Fruit fly (Drosophila melanogaster) whole organism, embryonic: Measurements from ENCODE around the gene CG12560.
A peak's percentile ranks its signal among the peaks of the same experiment; 100 is the strongest.

Experiments used
- Abd-B ChIP-seq: fragments of 200-800 bp; sonication (Bioruptor generic); optimal IDR thresholded peaks from 2 replicates; lab custom pipeline; 2018; ENCODE audit warnings: missing biosample characterization, mild to moderate bottlenecking, missing genetic modification characterization, moderate library complexity
- B-H2 ChIP-seq: fragments of 200-800 bp; sonication (Bioruptor generic); optimal IDR thresholded peaks from 2 replicates; lab custom pipeline; 2018; ENCODE audit warnings: missing biosample characterization, mild to moderate bottlenecking, missing genetic modification characterization
- CG1024 ChIP-seq: fragments of 200-800 bp; sonication (Bioruptor generic); IDR thresholded peaks from 2 replicates; pipeline ENCODE4 v1.3.6; 2022; ENCODE audit warnings: missing biosample characterization, missing genetic modification characterization
- CG11093 ChIP-seq: fragments of 200-800 bp; sonication (Bioruptor generic); IDR thresholded peaks from 3 replicates; pipeline ENCODE4 v1.3.6; 2022; ENCODE audit warnings: missing biosample characterization, missing genetic modification characterization
- CG11247 ChIP-seq: fragments of 200-800 bp; sonication (Bioruptor generic); IDR thresholded peaks from 2 replicates; pipeline ENCODE4 v1.3.6; 2022; ENCODE audit warnings: missing biosample characterization, missing genetic modification characterization
- CG11398 ChIP-seq: fragments of 200-800 bp; sonication (Bioruptor generic); optimal IDR thresholded peaks from 2 replicates; lab custom pipeline; 2016; ENCODE audit warnings: missing biosample characterization, missing genetic modification characterization
- CG1233 ChIP-seq: fragments of 200-800 bp; sonication (Bioruptor generic); optimal IDR thresholded peaks from 4 replicates; lab custom pipeline; 2018; ENCODE audit warnings: missing biosample characterization, mild to moderate bottlenecking, missing genetic modification characterization
- CG13296 ChIP-seq: fragments of 200-800 bp; sonication (Bioruptor generic); optimal IDR thresholded peaks from 3 replicates; lab custom pipeline; 2018; ENCODE audit warnings: missing biosample characterization, mild to moderate bottlenecking, missing genetic modification characterization
- CG13424 ChIP-seq: fragments of 200-800 bp; sonication (Bioruptor generic); optimal IDR thresholded peaks from 2 replicates; lab custom pipeline; 2019; ENCODE audit warnings: missing biosample characterization, mild to moderate bottlenecking, missing genetic modification characterization, moderate library complexity
- CG18262 ChIP-seq: fragments of 200-800 bp; optimal IDR thresholded peaks from 3 replicates; lab custom pipeline; 2019; ENCODE audit warnings: missing biosample characterization, mild to moderate bottlenecking, missing genetic modification characterization, moderate library complexity
- CG32767 ChIP-seq: fragments of 200-800 bp; sonication (Bioruptor generic); IDR thresholded peaks from 2 replicates; pipeline ENCODE4 v1.3.6; 2022; ENCODE audit warnings: missing biosample characterization, missing genetic modification characterization
- CG34224 ChIP-seq: fragments of 200-800 bp; sonication (Bioruptor generic); IDR thresholded peaks from 3 replicates; pipeline ENCODE4 v1.3.6; 2022; ENCODE audit warnings: missing biosample characterization, missing genetic modification characterization; ENCODE audit not compliant: partially characterized antibody
- CG3995 ChIP-seq: fragments of 200-800 bp; sonication (Bioruptor generic); optimal IDR thresholded peaks from 3 replicates; lab custom pipeline; 2016; ENCODE audit warnings: missing biosample characterization, missing genetic modification characterization
- CG6254 ChIP-seq: fragments of 200-800 bp; sonication (Bioruptor generic); optimal IDR thresholded peaks from 3 replicates; lab custom pipeline; 2017; ENCODE audit warnings: mild to moderate bottlenecking, missing biosample characterization, missing genetic modification reagents, missing genetic modification characterization
- CG8290 ChIP-seq, 3 experiments: fragments of 200-800 bp; sonication (Bioruptor generic); optimal IDR thresholded peaks; 2 replicates each; lab custom pipeline; 2016 to 2019; ENCODE audit warnings: missing biosample characterization in 3 of 3, missing genetic modification characterization in 3 of 3, mild to moderate bottlenecking in 2 of 3, moderate library complexity in 1 of 3
- CG8478 ChIP-seq: fragments of >200 bp; optimal IDR thresholded peaks from 2 replicates; lab custom pipeline; 2018
- CG9817 ChIP-seq: fragments of 200-800 bp; sonication (Bioruptor generic); optimal IDR thresholded peaks from 2 replicates; lab custom pipeline; 2018; ENCODE audit warnings: missing biosample characterization, mild to moderate bottlenecking, missing genetic modification characterization, moderate library complexity
- Doc3 ChIP-seq: fragments of 200-800 bp; sonication (Bioruptor generic); IDR thresholded peaks from 3 replicates; pipeline ENCODE4 v1.3.6; 2022; ENCODE audit warnings: missing biosample characterization, missing genetic modification characterization; ENCODE audit not compliant: partially characterized antibody
- Dp ChIP-seq: fragments of 200-800 bp; sonication (Bioruptor generic); optimal IDR thresholded peaks from 2 replicates; lab custom pipeline; 2018; ENCODE audit warnings: missing biosample characterization, mild to moderate bottlenecking, missing genetic modification characterization, moderate library complexity
- HLHmδ ChIP-seq: fragments of 200-800 bp; sonication (Bioruptor generic); optimal IDR thresholded peaks from 2 replicates; lab custom pipeline; 2018; ENCODE audit warnings: missing biosample characterization, mild to moderate bottlenecking, missing genetic modification characterization, moderate library complexity
- HmgD ChIP-seq: fragments of 200-800 bp; sonication (Bioruptor generic); optimal IDR thresholded peaks from 3 replicates; lab custom pipeline; 2016; ENCODE audit warnings: missing biosample characterization, missing genetic modification characterization
- Hr39 ChIP-seq: fragments of >200 bp; optimal IDR thresholded peaks from 2 replicates; lab custom pipeline; 2017
- Med ChIP-seq: fragments of 200-800 bp; sonication (Bioruptor generic); peaks from one replicate; lab custom pipeline; 2016; ENCODE audit warnings: missing biosample characterization, missing genetic modification characterization, mild to moderate bottlenecking, inconsistent platforms, moderate library complexity
- Mrtf ChIP-seq: fragments of 200-800 bp; sonication (Bioruptor generic); IDR thresholded peaks from 3 replicates; pipeline ENCODE4 v1.3.6; 2022; ENCODE audit warnings: missing biosample characterization, missing genetic modification characterization
- Rfx ChIP-seq: fragments of 200-800 bp; sonication (Bioruptor generic); IDR thresholded peaks from 2 replicates; pipeline ENCODE4 v1.3.6; 2022; ENCODE audit warnings: missing biosample characterization, missing genetic modification characterization
- Scr ChIP-seq: fragments of 200-800 bp; sonication (Bioruptor generic); IDR thresholded peaks from 2 replicates; pipeline ENCODE4 v1.3.6; 2022; ENCODE audit warnings: missing biosample characterization, missing genetic modification characterization; ENCODE audit not compliant: partially characterized antibody
- Sin3A ChIP-seq: fragments of >200 bp; optimal IDR thresholded peaks from 2 replicates; lab custom pipeline; 2018
- Xrp1 ChIP-seq: fragments of 200-800 bp; sonication (Bioruptor generic); IDR thresholded peaks from 2 replicates; pipeline ENCODE4 v1.3.6; 2022; ENCODE audit warnings: missing biosample characterization, missing genetic modification characterization
- YL-1 ChIP-seq: fragments of 200-800 bp; sonication (Bioruptor generic); optimal IDR thresholded peaks from 3 replicates; lab custom pipeline; 2017; ENCODE audit warnings: missing biosample characterization, mild to moderate bottlenecking, missing genetic modification characterization
- ac ChIP-seq: fragments of 200-800 bp; sonication (Bioruptor generic); optimal IDR thresholded peaks from 3 replicates; lab custom pipeline; 2017; ENCODE audit warnings: missing biosample characterization, mild to moderate bottlenecking, missing genetic modification characterization
- bcd ChIP-seq: fragments of 200-800 bp; sonication (Bioruptor generic); optimal IDR thresholded peaks from 2 replicates; lab custom pipeline; 2017; ENCODE audit warnings: missing biosample characterization, mild to moderate bottlenecking, missing genetic modification characterization
- cg ChIP-seq: fragments of 200-800 bp; sonication (Bioruptor generic); optimal IDR thresholded peaks from 3 replicates; lab custom pipeline; 2019; ENCODE audit warnings: missing biosample characterization, mild to moderate bottlenecking, missing genetic modification characterization, moderate library complexity
- ci ChIP-seq: fragments of 200-800 bp; sonication (Bioruptor generic); IDR thresholded peaks from 3 replicates; pipeline ENCODE4 v1.3.6; 2022; ENCODE audit warnings: missing biosample characterization, missing genetic modification characterization
- crol ChIP-seq: fragments of 200-800 bp; sonication (Bioruptor generic); IDR thresholded peaks from 2 replicates; pipeline ENCODE4 v1.3.6; 2022; ENCODE audit warnings: missing biosample characterization, missing genetic modification characterization
- dpn ChIP-seq, 2 experiments: fragments of 200-800 bp; sonication (Bioruptor generic); optimal IDR thresholded peaks; 3 replicates each; lab custom pipeline; 2016; ENCODE audit warnings: missing biosample characterization in 2 of 2, missing genetic modification characterization in 2 of 2
- exex ChIP-seq: fragments of 200-800 bp; sonication (Bioruptor generic); optimal IDR thresholded peaks from 4 replicates; lab custom pipeline; 2018; ENCODE audit warnings: missing biosample characterization, mild to moderate bottlenecking, missing genetic modification characterization, moderate library complexity
- eyg ChIP-seq: fragments of 200-800 bp; sonication (Bioruptor generic); optimal IDR thresholded peaks from 3 replicates; lab custom pipeline; 2016; ENCODE audit warnings: missing biosample characterization, missing genetic modification characterization
- fd102C ChIP-seq: fragments of 200-800 bp; sonication (Bioruptor generic); optimal IDR thresholded peaks from 2 replicates; lab custom pipeline; 2018; ENCODE audit warnings: missing biosample characterization, mild to moderate bottlenecking, missing genetic modification characterization, moderate library complexity
- gce ChIP-seq: fragments of 200-800 bp; sonication (Bioruptor generic); IDR thresholded peaks from 3 replicates; pipeline ENCODE4 v1.3.6; 2022; ENCODE audit warnings: missing biosample characterization, missing genetic modification characterization
- hkb ChIP-seq, 2 experiments: fragments of 200-800 bp in 1 of 2; fragments of >200 bp in 1 of 2; sonication (Bioruptor generic) in 1 of 2; IDR thresholded peaks in 1 of 2; optimal IDR thresholded peaks in 1 of 2; 2 replicates each; pipeline versions ENCODE4 v1.3.6 to Lab custom; 2017 to 2022; ENCODE audit warnings: missing biosample characterization in 1 of 2, missing genetic modification characterization in 1 of 2
- peb ChIP-seq: fragments of 200-800 bp; sonication (Bioruptor generic); IDR thresholded peaks from 2 replicates; pipeline ENCODE4 v1.3.6; 2022; ENCODE audit warnings: missing biosample characterization, missing genetic modification characterization
- pita ChIP-seq: fragments of 200-800 bp; sonication (Bioruptor generic); optimal IDR thresholded peaks from 2 replicates; lab custom pipeline; 2017; ENCODE audit warnings: missing biosample characterization, mild to moderate bottlenecking, missing genetic modification characterization
- pnt ChIP-seq: fragments of 200-800 bp; sonication (Bioruptor generic); optimal IDR thresholded peaks from 3 replicates; lab custom pipeline; 2016; ENCODE audit warnings: missing biosample characterization, missing genetic modification characterization
- pzg ChIP-seq: fragments of 200-800 bp; sonication (Bioruptor generic); optimal IDR thresholded peaks from 3 replicates; lab custom pipeline; 2018; ENCODE audit warnings: missing biosample characterization, mild to moderate bottlenecking, missing genetic modification characterization, moderate library complexity
- sens ChIP-seq: fragments of 200-800 bp; sonication (Bioruptor generic); peaks from one replicate; lab custom pipeline; 2016; ENCODE audit warnings: missing biosample characterization, missing genetic modification characterization
- sim ChIP-seq: fragments of 200-800 bp; sonication (Bioruptor generic); IDR thresholded peaks from 2 replicates; pipeline ENCODE4 v1.3.6; 2022; ENCODE audit warnings: missing biosample characterization, missing genetic modification characterization
- sr ChIP-seq: fragments of 200-800 bp; sonication (Bioruptor generic); IDR thresholded peaks from 3 replicates; pipeline ENCODE4 v1.3.6; 2022; ENCODE audit warnings: missing biosample characterization, missing genetic modification characterization
- tll ChIP-seq, 2 experiments: fragments of 200-800 bp in 1 of 2; fragments of >200 bp in 1 of 2; sonication (Bioruptor generic) in 1 of 2; optimal IDR thresholded peaks; 2 replicates each; lab custom pipeline; 2017 to 2019; ENCODE audit warnings: missing biosample characterization in 2 of 2, missing genetic modification characterization in 2 of 2, mild to moderate bottlenecking in 1 of 2, moderate library complexity in 1 of 2
- vvl ChIP-seq: fragments of 200-800 bp; sonication (Bioruptor generic); IDR thresholded peaks from 2 replicates; pipeline ENCODE4 v1.3.6; 2022; ENCODE audit warnings: missing biosample characterization, missing genetic modification characterization
- z ChIP-seq: fragments of 200-800 bp; sonication (Bioruptor generic); IDR thresholded peaks from 3 replicates; pipeline ENCODE4 v1.3.6; 2022; ENCODE audit warnings: missing biosample characterization, missing genetic modification characterization

CG12560 gene

dm6 chr2L:8030693-8031210 is 21.5 kb upstream of the CG12560 start, which contains the start of gene Cka:
Gene Cka, plus strand, starts transcription at chr2L:8030721.
- no peak for TF ChIP-seq CG6254 (GFP tag; lab: Kevin White, UChicago)
- TF ChIP-seq Abd-B: peak; percentile 11
- TF ChIP-seq Xrp1 (GFP tag; lab: Robert Waterston, UW): no peak
- TF ChIP-seq dpn (GFP tag; optimal IDR thresholded peaks at IDR 0.05; lab: Kevin White, UChicago): no peak
- TF ChIP-seq CG11398 (GFP tag; lab: Kevin White, UChicago): no peak
- no peak for TF ChIP-seq pita
- TF ChIP-seq exex (tag; lab: Kevin White, UChicago): no peak
- peak in 1 of 2 experiments; percentile 75 for TF ChIP-seq tll (GFP tag; optimal IDR thresholded peaks at IDR 0.05; lab: Kevin White, UChicago)
- peak; percentile 53 for TF ChIP-seq Rfx (GFP tag; lab: Robert Waterston, UW)
- TF ChIP-seq CG34224 (GFP tag; lab: Robert Waterston, UW): peak; percentile 34; the same call in 1 of the 3 replicates
- peak; percentile 59 for TF ChIP-seq hkb (optimal IDR thresholded peaks at IDR 0.05; lab: Kevin White, UChicago)
- TF ChIP-seq hkb (GFP tag; IDR thresholded peaks at IDR 0.05; lab: Robert Waterston, UW): no peak
- TF ChIP-seq ci (GFP tag; lab: Robert Waterston, UW): peak; percentile 48; the same call in 2 of the 3 replicates
- TF ChIP-seq Dp (GFP tag; lab: Kevin White, UChicago): peak; percentile 17
- TF ChIP-seq YL-1 (GFP tag; lab: Kevin White, UChicago): peak; percentile 96
- TF ChIP-seq cg (GFP tag; lab: Kevin White, UChicago): peak; percentile 97
- 0 out of 3 replicates have a peak, but pooled peaks have one; percentile 12 for TF ChIP-seq sr (GFP tag; lab: Robert Waterston, UW)
- no peak for TF ChIP-seq CG9817
- TF ChIP-seq CG13296: peak; percentile 21
- peak; percentile 50 for TF ChIP-seq CG3995 (GFP tag; lab: Kevin White, UChicago)
- TF ChIP-seq bcd (GFP tag; lab: Kevin White, UChicago): no peak
- peak; percentile 41 for TF ChIP-seq sens (GFP tag; lab: Kevin White, UChicago)
- TF ChIP-seq CG13424 (tag; lab: Kevin White, UChicago): peak; percentile 18
- TF ChIP-seq CG18262 (tag; lab: Kevin White, UChicago): peak; percentile 1
- peak; percentile 38; the same call in 1 of the 2 replicates for TF ChIP-seq crol (GFP tag; lab: Robert Waterston, UW)
- TF ChIP-seq sim (GFP tag; lab: Robert Waterston, UW): peak; percentile 13; the same call in 1 of the 2 replicates
- TF ChIP-seq eyg: no peak
- no peak for TF ChIP-seq HmgD (GFP tag; lab: Kevin White, UChicago)
- TF ChIP-seq vvl (GFP tag; lab: Robert Waterston, UW): peak; percentile 50
- peak; percentile 77 for TF ChIP-seq CG32767 (GFP tag; lab: Robert Waterston, UW)
- no peak for TF ChIP-seq pnt (GFP tag; lab: Kevin White, UChicago)
- TF ChIP-seq Hr39 (lab: Kevin White, UChicago): no peak
- no peak for TF ChIP-seq CG1024 (GFP tag; lab: Robert Waterston, UW)
- TF ChIP-seq Sin3A (lab: Kevin White, UChicago): peak; percentile 46
- no peak for TF ChIP-seq fd102C
- TF ChIP-seq gce: no peak
- TF ChIP-seq CG8478 (lab: Kevin White, UChicago): peak; percentile 97
- no peak for TF ChIP-seq Doc3 (GFP tag; lab: Robert Waterston, UW)
- no peak for TF ChIP-seq peb (GFP tag; lab: Robert Waterston, UW)
- no peak for TF ChIP-seq CG11093 (GFP tag; lab: Robert Waterston, UW)
- no peak for TF ChIP-seq CG11247
- TF ChIP-seq z (GFP tag; lab: Robert Waterston, UW): no peak
- peak; percentile 38 for TF ChIP-seq B-H2
- no peak for TF ChIP-seq CG8290 (GFP tag; optimal IDR thresholded peaks at IDR 0.05; lab: Kevin White, UChicago)
- peak in 1 of 2 experiments; percentile 68 for TF ChIP-seq CG8290 (tag; optimal IDR thresholded peaks at IDR 0.05; lab: Kevin White, UChicago)
- TF ChIP-seq ac: peak; percentile 3
- TF ChIP-seq Mrtf (GFP tag; lab: Robert Waterston, UW): no peak
- TF ChIP-seq pzg (GFP tag; lab: Kevin White, UChicago): peak; percentile 59
- TF ChIP-seq HLHmδ (GFP tag; lab: Kevin White, UChicago): peak; percentile 54
- peak; percentile 23 for TF ChIP-seq CG1233 (GFP tag; lab: Kevin White, UChicago)
- peak; percentile 8; the same call in 1 of the 2 replicates for TF ChIP-seq Scr (GFP tag; lab: Robert Waterston, UW)
- peak; percentile 87 for TF ChIP-seq Med
